Worm (Caenorhabditis elegans): ENCODE results near the gene rexd-1.

Gene rexd-1

DNA sequence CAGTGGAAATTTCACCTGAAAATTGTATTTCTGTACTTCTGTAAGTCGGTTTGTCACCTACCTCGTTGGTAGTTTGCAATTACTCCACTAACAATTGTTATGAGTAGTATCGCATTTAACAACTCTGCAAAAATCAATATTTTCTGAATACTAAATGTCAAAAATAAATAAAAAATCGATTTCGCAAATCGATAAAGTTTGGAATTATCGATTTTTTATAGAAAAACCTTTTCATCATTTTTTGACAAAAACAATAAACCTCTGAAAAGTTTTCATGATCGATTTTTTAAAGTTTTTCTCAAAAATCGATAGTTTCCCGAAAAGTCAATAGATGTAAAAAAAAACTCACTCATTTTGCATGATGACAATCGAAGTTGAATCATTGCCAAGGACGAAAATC, 52.6 kb downstream of the rexd-1 start:
- no peak for TF ChIP-seq rpc-1 (optimal IDR thresholded peaks at IDR 0.05)
- no peak for TF ChIP-seq rpc-1 (tag; optimal IDR thresholded peaks at IDR 0.05)
- no peak for TF ChIP-seq F55B11.4 (tag; optimal IDR thresholded peaks at IDR 0.05; ENCODE audit: borderline replicate concordance, insufficient read depth)
- no peak for TF ChIP-seq aptf-2 (GFP tag; conservative IDR thresholded peaks at IDR 0.05)
- TF ChIP-seq F39B2.1 (GFP tag; IDR thresholded peaks at IDR 0.05), result no peak
- TF ChIP-seq cebp-2 (GFP tag; IDR thresholded peaks at IDR 0.05), result no peak
- TF ChIP-seq C17E4.6 (GFP tag; IDR thresholded peaks at IDR 0.05), result no peak
- no peak for TF ChIP-seq ztf-28 (GFP tag; IDR thresholded peaks at IDR 0.05)
- no peak for TF ChIP-seq ceh-58 (GFP tag; IDR thresholded peaks at IDR 0.05)
- no peak for TF ChIP-seq ceh-79 (tag; optimal IDR thresholded peaks at IDR 0.05)
- TF ChIP-seq lin-54 (GFP tag; optimal IDR thresholded peaks at IDR 0.05), result no peak
- no peak for TF ChIP-seq lsy-27 (tag; optimal IDR thresholded peaks at IDR 0.05; ENCODE audit: borderline replicate concordance, insufficient read depth)
- no peak for TF ChIP-seq sptf-2 (GFP tag; optimal IDR thresholded peaks at IDR 0.05)
- no peak for TF ChIP-seq B0035.1 (tag; optimal IDR thresholded peaks at IDR 0.05)
- no peak for TF ChIP-seq snpc-1.3 (tag; optimal IDR thresholded peaks at IDR 0.05; ENCODE audit: insufficient read depth)
- no peak for TF ChIP-seq F57A8.1 (GFP tag; optimal IDR thresholded peaks at IDR 0.05)
- no peak for TF ChIP-seq madf-6 (GFP tag; IDR thresholded peaks at IDR 0.05)
- TF ChIP-seq cebp-1 (GFP tag; IDR thresholded peaks at IDR 0.05), result no peak
- no peak for TF ChIP-seq cebp-1 (tag; optimal IDR thresholded peaks at IDR 0.05)
- no peak for TF ChIP-seq C06A6.2 (GFP tag; conservative IDR thresholded peaks at IDR 0.05)

DNA sequence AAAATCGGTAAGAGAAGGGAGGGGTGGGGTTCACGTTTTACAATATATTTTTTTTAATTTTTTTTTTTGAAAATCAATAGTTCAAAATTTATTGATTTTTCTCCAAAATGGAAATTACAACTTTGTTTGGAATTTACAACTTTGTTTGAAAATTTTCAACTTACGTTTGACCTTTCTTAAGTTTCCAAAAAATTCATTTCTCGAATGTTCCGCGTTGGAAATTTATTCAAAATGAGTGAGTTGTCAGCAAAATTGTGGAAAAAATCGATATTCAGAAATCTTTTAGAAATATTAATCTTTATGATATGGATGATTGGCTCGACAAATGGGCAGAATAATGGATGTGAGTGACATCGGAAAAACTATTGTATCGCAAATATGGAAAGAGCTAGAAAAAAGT, 53.0 kb downstream of the rexd-1 start, which contains the start of gene B0524.3:
Gene B0524.3 (plus strand): TSS at position 301 of the 400 bp plus-strand sequence.
- TF ChIP-seq T26A5.8 (tag; optimal IDR thresholded peaks at IDR 0.05) (no peak), chd-7 (tag; optimal IDR thresholded peaks at IDR 0.05) (no peak), lin-40 (tag; optimal IDR thresholded peaks at IDR 0.05) (no peak), madf-8 (GFP tag; conservative IDR thresholded peaks at IDR 0.05) (no peak), egl-44 (GFP tag; IDR thresholded peaks at IDR 0.05) (no peak), lsl-1 (GFP tag; optimal IDR thresholded peaks at IDR 0.05) (no peak), nhr-120 (GFP tag; IDR thresholded peaks at IDR 0.05) (no peak), madf-3 (GFP tag; IDR thresholded peaks at IDR 0.05) (no peak), ama-1 (optimal IDR thresholded peaks at IDR 0.05) (no peak), ama-1 (GFP tag; optimal IDR thresholded peaks at IDR 0.05) (no peak), D2030.7 (GFP tag; IDR thresholded peaks at IDR 0.05) (no peak), ztf-3 (GFP tag; optimal IDR thresholded peaks at IDR 0.05) (no peak), ceh-79 (tag; optimal IDR thresholded peaks at IDR 0.05) (no peak), rpc-1 (optimal IDR thresholded peaks at IDR 0.05) (no peak), rpc-1 (tag; optimal IDR thresholded peaks at IDR 0.05) (no peak), tbp1 (GFP tag; optimal IDR thresholded peaks at IDR 0.05) (no peak), dox-1 (GFP tag; IDR thresholded peaks at IDR 0.05) (no peak), let-526 (GFP tag; IDR thresholded peaks at IDR 0.05) (no peak), ccch-3 (GFP tag; optimal IDR thresholded peaks at IDR 0.05) (no peak)

DNA sequence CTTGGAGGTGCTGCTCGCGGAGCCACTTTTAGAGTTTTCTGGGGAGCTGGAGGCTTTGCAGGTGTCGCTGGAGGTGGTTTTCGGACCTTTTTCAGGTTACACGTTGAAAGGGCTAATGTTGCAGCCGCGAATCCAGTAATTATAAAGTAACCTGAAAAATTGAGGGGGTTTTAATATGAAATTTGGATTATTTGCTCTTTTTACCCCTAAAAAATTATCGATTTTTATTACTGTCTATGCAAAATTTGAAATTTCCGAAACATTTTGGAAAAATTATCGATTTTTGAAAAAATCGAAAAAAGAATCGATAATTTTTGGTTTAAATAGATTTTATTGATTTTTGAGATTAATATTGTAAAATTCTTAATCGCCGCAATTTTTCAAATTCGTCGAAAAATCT, 59.1 kb downstream of the rexd-1 start:
- TF ChIP-seq ztf-26 (tag; optimal IDR thresholded peaks at IDR 0.05), result no peak
- TF ChIP-seq F22D6.2 (tag; optimal IDR thresholded peaks at IDR 0.05), result no peak
- TF ChIP-seq nhr-80 (tag; optimal IDR thresholded peaks at IDR 0.05), result no peak
- no peak for TF ChIP-seq T07F8.4 (tag; optimal IDR thresholded peaks at IDR 0.05)
- TF ChIP-seq nfya-2 (GFP tag; IDR thresholded peaks at IDR 0.05), result no peak
- TF ChIP-seq mel-28 (tag; optimal IDR thresholded peaks at IDR 0.05; ENCODE audit: borderline replicate concordance), result no peak
- TF ChIP-seq bed-1 (GFP tag; IDR thresholded peaks at IDR 0.05), result no peak
- no peak for TF ChIP-seq lin-35 (GFP tag; optimal IDR thresholded peaks at IDR 0.05)
- TF ChIP-seq lsl-1 (GFP tag; optimal IDR thresholded peaks at IDR 0.05), result no peak
- no peak for TF ChIP-seq nhr-90 (tag; optimal IDR thresholded peaks at IDR 0.05)
- TF ChIP-seq ztf-6 (GFP tag; IDR thresholded peaks at IDR 0.05), result no peak
- TF ChIP-seq sdz-38 (tag; optimal IDR thresholded peaks at IDR 0.05), result no peak
- TF ChIP-seq pha-4 (tag; optimal IDR thresholded peaks at IDR 0.05), result no peak
- TF ChIP-seq ceh-79 (tag; optimal IDR thresholded peaks at IDR 0.05), result no peak

Data from whole organism, young adult.